Fruit fly (Drosophila melanogaster): Measurements from ENCODE around the gene CG10376.

Gene CG10376

dm6 chr2L:18693877-18694723 is 8.8 kb downstream of the CG10376 start (continued):
- TF ChIP-seq cyc (GFP tag; optimal IDR thresholded peaks at IDR 0.05) (peak; percentile 10), eg (GFP tag; IDR thresholded peaks at IDR 0.05) (peak; percentile 71), Smox (GFP tag; optimal IDR thresholded peaks at IDR 0.05) (no peak), Sox14 (GFP tag; optimal IDR thresholded peaks at IDR 0.05) (peak; percentile 53), CG16779 (tag; optimal IDR thresholded peaks at IDR 0.05) (no peak), CG3919 (GFP tag; optimal IDR thresholded peaks at IDR 0.05) (peak; percentile 58), fkh (GFP tag; optimal IDR thresholded peaks at IDR 0.05) (peak; percentile 26), CG10631 (GFP tag; optimal IDR thresholded peaks at IDR 0.05) (peak; percentile 37), CG6276 (GFP tag; optimal IDR thresholded peaks at IDR 0.05) (no peak), CG6163 (GFP tag; IDR thresholded peaks at IDR 0.05) (peak; percentile 82), net (GFP tag; optimal IDR thresholded peaks at IDR 0.05) (peak; percentile 51), CG6792 (GFP tag; optimal IDR thresholded peaks at IDR 0.05) (peak; percentile 56), Hr39 (GFP tag; optimal IDR thresholded peaks at IDR 0.05) (peak; percentile 61), CG32006 (GFP tag; optimal IDR thresholded peaks at IDR 0.05) (peak; percentile 56), CG11762 (GFP tag; optimal IDR thresholded peaks at IDR 0.05; ENCODE audit: insufficient read depth) (peak; percentile 27), svp (GFP tag) (peak; percentile 22)

- no peak for TF ChIP-seq OdsH (GFP tag; optimal IDR thresholded peaks at IDR 0.05)
- TF ChIP-seq CG16779 (tag; optimal IDR thresholded peaks at IDR 0.05) = no peak
- TF ChIP-seq CG1621 (tag; optimal IDR thresholded peaks at IDR 0.05) = no peak
- TF ChIP-seq vri (GFP tag; optimal IDR thresholded peaks at IDR 0.05) = peak; percentile 92
- peak; percentile 11 for TF ChIP-seq esn (GFP tag; optimal IDR thresholded peaks at IDR 0.05)
- no peak for TF ChIP-seq pdm3 (GFP tag; optimal IDR thresholded peaks at IDR 0.05)
- no peak for TF ChIP-seq CG34406 (GFP tag; optimal IDR thresholded peaks at IDR 0.05)
- no peak for TF ChIP-seq CG11902 (GFP tag; optimal IDR thresholded peaks at IDR 0.05)
- no peak for TF ChIP-seq CG3032 (tag; optimal IDR thresholded peaks at IDR 0.05)
- no peak for TF ChIP-seq CG10669 (GFP tag; optimal IDR thresholded peaks at IDR 0.05)
- TF ChIP-seq Sox14 (GFP tag; optimal IDR thresholded peaks at IDR 0.05) = peak; percentile 97
- TF ChIP-seq CG11762 (GFP tag; optimal IDR thresholded peaks at IDR 0.05; ENCODE audit: insufficient read depth) = no peak
- no peak for TF ChIP-seq Smox (GFP tag; optimal IDR thresholded peaks at IDR 0.05)
- no peak for TF ChIP-seq Lpt (GFP tag; optimal IDR thresholded peaks at IDR 0.05)
Measured at dm6 chr2L:18689376-18689775, 13.5 kb downstream of the CG10376 start, which contains the start of gene CG10336. CG10336 (plus strand) TSS chr2L:18689528.

- TF ChIP-seq cyc (GFP tag; optimal IDR thresholded peaks at IDR 0.05) (peak; percentile 44), lz (GFP tag; optimal IDR thresholded peaks at IDR 0.05) (peak; percentile 40), dsx (GFP tag; optimal IDR thresholded peaks at IDR 0.05; ENCODE audit: poor library complexity, severe bottlenecking) (peak; percentile 73), Hr39 (GFP tag; optimal IDR thresholded peaks at IDR 0.05) (no peak), salr (GFP tag; optimal IDR thresholded peaks at IDR 0.05) (no peak), CG15336 (GFP tag; IDR thresholded peaks at IDR 0.05) (no peak), Lpt (GFP tag; optimal IDR thresholded peaks at IDR 0.05) (no peak), CG11902 (GFP tag; optimal IDR thresholded peaks at IDR 0.05) (no peak), CG8632 (GFP tag; optimal IDR thresholded peaks at IDR 0.05) (no peak), CG6276 (GFP tag; optimal IDR thresholded peaks at IDR 0.05) (no peak), CG9139 (GFP tag; optimal IDR thresholded peaks at IDR 0.05) (no peak), Gug (GFP tag; IDR thresholded peaks at IDR 0.05) (no peak), net (GFP tag; optimal IDR thresholded peaks at IDR 0.05) (no peak), eg (GFP tag; IDR thresholded peaks at IDR 0.05) (no peak), Sox15 (GFP tag; optimal IDR thresholded peaks at IDR 0.05) (no peak), CG8319 (GFP tag; optimal IDR thresholded peaks at IDR 0.05) (no peak), vri (GFP tag; optimal IDR thresholded peaks at IDR 0.05) (no peak), acj6 (GFP tag; optimal IDR thresholded peaks at IDR 0.05) (no peak), fd59A (GFP tag; optimal IDR thresholded peaks at IDR 0.05) (no peak), achi (GFP tag; optimal IDR thresholded peaks at IDR 0.05) (no peak), CG31627 (GFP tag; optimal IDR thresholded peaks at IDR 0.05) (peak; percentile 52), fkh (GFP tag; optimal IDR thresholded peaks at IDR 0.05) (no peak), CG1621 (tag; optimal IDR thresholded peaks at IDR 0.05) (no peak), CG8119 (GFP tag; IDR thresholded peaks at IDR 0.05) (no peak), Sox14 (GFP tag; optimal IDR thresholded peaks at IDR 0.05) (peak; percentile 65), CG7368 (GFP tag; optimal IDR thresholded peaks at IDR 0.05) (no peak), topi (GFP tag; optimal IDR thresholded peaks at IDR 0.05) (no peak), CG3032 (tag; optimal IDR thresholded peaks at IDR 0.05) (peak; percentile 5), CG6854 (GFP tag; optimal IDR thresholded peaks at IDR 0.05) (peak; percentile 19), Eip93F (GFP tag; optimal IDR thresholded peaks at IDR 0.05) (no peak), esn (GFP tag; optimal IDR thresholded peaks at IDR 0.05) (peak; percentile 39)
Measured at dm6 chr2L:18688646-18689296, 14.1 kb downstream of the CG10376 start, which contains the start of gene msl-1. msl-1 (minus strand) TSS chr2L:18688800.
